Fruit fly (Drosophila melanogaster) whole organism, embryonic: ENCODE measurements around the gene RpL24.

Experiments used
- Abd-B ChIP-seq: fragments of 200-800 bp; sonication (Bioruptor generic); optimal IDR thresholded peaks from 2 replicates; lab custom pipeline; 2018; ENCODE audit warnings: missing biosample characterization, mild to moderate bottlenecking, missing genetic modification characterization, moderate library complexity
- Adf1 ChIP-seq: fragments of 200-800 bp; sonication (Bioruptor generic); IDR thresholded peaks from 2 replicates; pipeline ENCODE4 v1.3.6; 2022; ENCODE audit warnings: missing biosample characterization, missing genetic modification characterization
- Antp ChIP-seq: fragments of 200-800 bp; sonication (Bioruptor generic); optimal IDR thresholded peaks from 3 replicates; lab custom pipeline; 2016; ENCODE audit warnings: missing biosample characterization, missing genetic modification characterization
- B-H2 ChIP-seq: fragments of 200-800 bp; sonication (Bioruptor generic); optimal IDR thresholded peaks from 2 replicates; lab custom pipeline; 2018; ENCODE audit warnings: missing biosample characterization, mild to moderate bottlenecking, missing genetic modification characterization
- Bdp1 ChIP-seq: fragments of 200-800 bp; sonication (Bioruptor generic); optimal IDR thresholded peaks from 3 replicates; lab custom pipeline; 2016; ENCODE audit warnings: missing biosample characterization, missing genetic modification characterization
- CG10321 ChIP-seq: fragments of 200-800 bp; sonication (Bioruptor generic); IDR thresholded peaks from 2 replicates; pipeline ENCODE4 v1.3.6; 2022; ENCODE audit warnings: missing biosample characterization, missing genetic modification characterization
- CG10543 ChIP-seq: fragments of 200-800 bp; sonication (Bioruptor generic); optimal IDR thresholded peaks from 3 replicates; lab custom pipeline; 2017; ENCODE audit warnings: missing biosample characterization, mild to moderate bottlenecking, missing genetic modification characterization, moderate library complexity
- CG11093 ChIP-seq: fragments of 200-800 bp; sonication (Bioruptor generic); IDR thresholded peaks from 3 replicates; pipeline ENCODE4 v1.3.6; 2022; ENCODE audit warnings: missing biosample characterization, missing genetic modification characterization
- CG12744 ChIP-seq: fragments of 200-800 bp; sonication (Bioruptor generic); optimal IDR thresholded peaks from 2 replicates; lab custom pipeline; 2016; ENCODE audit warnings: missing biosample characterization, missing genetic modification characterization
- CG13287 ChIP-seq: fragments of 200-800 bp; sonication (Bioruptor generic); IDR thresholded peaks from 2 replicates; pipeline ENCODE4 v1.3.6; 2022; ENCODE audit warnings: missing biosample characterization, missing genetic modification characterization; ENCODE audit not compliant: partially characterized antibody
- CG13894 ChIP-seq: fragments of 200-800 bp; sonication (Bioruptor generic); optimal IDR thresholded peaks from 3 replicates; lab custom pipeline; 2018; ENCODE audit warnings: missing biosample characterization, mild to moderate bottlenecking, missing genetic modification characterization, moderate library complexity
- CG15601 ChIP-seq: fragments of 200-800 bp; sonication (Bioruptor generic); optimal IDR thresholded peaks from 3 replicates; lab custom pipeline; 2019; ENCODE audit warnings: missing biosample characterization, mild to moderate bottlenecking, missing genetic modification characterization, moderate library complexity
- CG16815 ChIP-seq: fragments of 200-800 bp; sonication (Bioruptor generic); optimal IDR thresholded peaks from 3 replicates; lab custom pipeline; 2017; ENCODE audit warnings: missing biosample characterization, mild to moderate bottlenecking, missing genetic modification characterization
- CG30403 ChIP-seq: fragments of 200-800 bp; sonication (Bioruptor generic); optimal IDR thresholded peaks from 3 replicates; lab custom pipeline; 2016; ENCODE audit warnings: missing biosample characterization, missing genetic modification characterization
- CG31365 ChIP-seq: fragments of 200-800 bp; sonication (Bioruptor generic); optimal IDR thresholded peaks from 2 replicates; lab custom pipeline; 2018; ENCODE audit warnings: missing biosample characterization, mild to moderate bottlenecking, missing genetic modification characterization
- CG31388 ChIP-seq: fragments of 200-800 bp; sonication (Bioruptor generic); optimal IDR thresholded peaks from 2 replicates; lab custom pipeline; 2016; ENCODE audit warnings: missing biosample characterization, missing genetic modification characterization
- CG42726 ChIP-seq: fragments of 200-800 bp; sonication (Bioruptor generic); IDR thresholded peaks from 2 replicates; pipeline ENCODE4 v1.3.6; 2022; ENCODE audit warnings: missing biosample characterization, missing genetic modification characterization; ENCODE audit not compliant: partially characterized antibody
- CG4820 ChIP-seq: fragments of 200-800 bp; sonication (Bioruptor generic); optimal IDR thresholded peaks from 3 replicates; lab custom pipeline; 2016; ENCODE audit warnings: missing biosample characterization, missing genetic modification characterization
- CG5180 ChIP-seq: fragments of 200-800 bp; sonication (Bioruptor generic); optimal IDR thresholded peaks from 3 replicates; lab custom pipeline; 2017; ENCODE audit warnings: missing biosample characterization, missing genetic modification characterization, mild to moderate bottlenecking, moderate library complexity, missing genetic modification reagents
- CHES-1-like ChIP-seq: fragments of 200-800 bp; sonication (Bioruptor generic); optimal IDR thresholded peaks from 2 replicates; lab custom pipeline; 2016; ENCODE audit warnings: missing biosample characterization, missing genetic modification characterization
- CTCF ChIP-seq: fragments of 200-800 bp; sonication (Bioruptor generic); optimal IDR thresholded peaks from 2 replicates; lab custom pipeline; 2017; ENCODE audit warnings: missing biosample characterization, mild to moderate bottlenecking, missing genetic modification characterization, moderate library complexity
- Drgx ChIP-seq: fragments of 200-800 bp; sonication (Bioruptor generic); IDR thresholded peaks from 2 replicates; pipeline ENCODE4 v1.3.6; 2022; ENCODE audit warnings: missing biosample characterization, missing genetic modification characterization
- Ets65A ChIP-seq: fragments of 200-800 bp; sonication (Bioruptor generic); peaks from one replicate; lab custom pipeline; 2016; ENCODE audit warnings: missing biosample characterization, missing genetic modification characterization
- Fer1 ChIP-seq: fragments of 200-800 bp; sonication (Bioruptor generic); optimal IDR thresholded peaks from 2 replicates; lab custom pipeline; 2017; ENCODE audit warnings: missing biosample characterization, mild to moderate bottlenecking, missing genetic modification characterization
- Hand ChIP-seq: fragments of 200-800 bp; sonication (Bioruptor generic); optimal IDR thresholded peaks from 2 replicates; lab custom pipeline; 2017; ENCODE audit warnings: mild to moderate bottlenecking, missing biosample characterization, missing genetic modification reagents, missing genetic modification characterization
- Hsf ChIP-seq: fragments of 200-800 bp; sonication (Bioruptor generic); optimal IDR thresholded peaks from 3 replicates; lab custom pipeline; 2016; ENCODE audit warnings: missing biosample characterization, missing genetic modification characterization
- Myb ChIP-seq: fragments of 200-800 bp; sonication (Bioruptor generic); optimal IDR thresholded peaks from 2 replicates; lab custom pipeline; 2016; ENCODE audit warnings: missing biosample characterization, missing genetic modification characterization
- Usf ChIP-seq: fragments of 200-800 bp; sonication (Bioruptor generic); optimal IDR thresholded peaks from 2 replicates; lab custom pipeline; 2017; ENCODE audit warnings: missing genotype, missing biosample characterization, missing genetic modification characterization
- ase ChIP-seq: fragments of 200-800 bp; sonication (Bioruptor generic); IDR thresholded peaks from 3 replicates; pipeline ENCODE4 v1.3.6; 2022; ENCODE audit warnings: missing biosample characterization, missing genetic modification characterization
- bcd ChIP-seq: fragments of 200-800 bp; sonication (Bioruptor generic); optimal IDR thresholded peaks from 2 replicates; lab custom pipeline; 2017; ENCODE audit warnings: missing biosample characterization, mild to moderate bottlenecking, missing genetic modification characterization
- chif ChIP-seq, 2 experiments: fragments of 200-800 bp; sonication (Bioruptor generic); optimal IDR thresholded peaks; 3 replicates each; lab custom pipeline; 2016; ENCODE audit warnings: missing biosample characterization in 2 of 2, missing genetic modification characterization in 2 of 2
- chinmo ChIP-seq: fragments of 200-800 bp; sonication (Bioruptor generic); IDR thresholded peaks from 4 replicates; pipeline ENCODE4 v1.3.6; 2022; ENCODE audit warnings: missing biosample characterization, missing genetic modification characterization; ENCODE audit not compliant: partially characterized antibody
- corto ChIP-seq: fragments of 200-800 bp; sonication (Bioruptor generic); optimal IDR thresholded peaks from 2 replicates; lab custom pipeline; 2016; ENCODE audit warnings: missing biosample characterization, mild to moderate bottlenecking, missing genetic modification characterization, moderate library complexity
- esg ChIP-seq: fragments of 200-800 bp; sonication (Bioruptor generic); conservative IDR thresholded peaks from 2 replicates; pipeline ENCODE4 v1.3.6; 2022; ENCODE audit warnings: missing biosample characterization, missing genetic modification characterization
- eve ChIP-seq, 2 experiments: fragments of >200 bp; optimal IDR thresholded peaks; 2 replicates each; lab custom pipeline; 2017; ENCODE audit warnings: missing biosample characterization in 2 of 2, missing genetic modification characterization in 2 of 2
- gcm2 ChIP-seq: fragments of 200-800 bp; sonication (Bioruptor generic); optimal IDR thresholded peaks from 2 replicates; lab custom pipeline; 2016; ENCODE audit warnings: missing biosample characterization, missing genetic modification characterization
- gro ChIP-seq: fragments of 200-800 bp; sonication (Bioruptor generic); optimal IDR thresholded peaks from 2 replicates; lab custom pipeline; 2016; ENCODE audit warnings: missing biosample characterization, missing genetic modification characterization
- kay ChIP-seq: fragments of 200-800 bp; sonication (Bioruptor generic); optimal IDR thresholded peaks from 2 replicates; lab custom pipeline; 2016; ENCODE audit warnings: missing biosample characterization, missing genetic modification characterization
- lab ChIP-seq: fragments of 200-800 bp; sonication (Bioruptor generic); optimal IDR thresholded peaks from 3 replicates; lab custom pipeline; 2017; ENCODE audit warnings: missing biosample characterization, missing genetic modification characterization, mild to moderate bottlenecking, moderate library complexity, missing genetic modification reagents
- rib ChIP-seq: fragments of 200-800 bp; sonication (Bioruptor generic); IDR thresholded peaks from 2 replicates; pipeline ENCODE4 v1.3.6; 2022; ENCODE audit warnings: missing biosample characterization, missing genetic modification characterization
- sim ChIP-seq: fragments of 200-800 bp; sonication (Bioruptor generic); IDR thresholded peaks from 2 replicates; pipeline ENCODE4 v1.3.6; 2022; ENCODE audit warnings: missing biosample characterization, missing genetic modification characterization
- sima ChIP-seq: fragments of 200-800 bp; sonication (Bioruptor generic); optimal IDR thresholded peaks from 2 replicates; lab custom pipeline; 2016; ENCODE audit warnings: missing biosample characterization, missing genetic modification characterization
- sisA ChIP-seq: fragments of 200-800 bp; sonication (Bioruptor generic); IDR thresholded peaks from 2 replicates; pipeline ENCODE4 v1.3.6; 2022; ENCODE audit warnings: missing biosample characterization, missing genetic modification characterization
- toy ChIP-seq: fragments of 200-800 bp; sonication (Bioruptor generic); IDR thresholded peaks from 2 replicates; pipeline ENCODE4 v1.3.6; 2022; ENCODE audit warnings: missing biosample characterization, missing genetic modification characterization
- twi ChIP-seq: fragments of 200-800 bp; optimal IDR thresholded peaks from 2 replicates; lab custom pipeline; 2019; ENCODE audit warnings: missing biosample characterization, mild to moderate bottlenecking, missing genetic modification characterization, moderate library complexity
- unc-4 ChIP-seq: fragments of 200-800 bp; sonication (Bioruptor generic); IDR thresholded peaks from 2 replicates; pipeline ENCODE4 v1.3.6; 2022; ENCODE audit warnings: missing biosample characterization, missing genetic modification characterization; ENCODE audit not compliant: partially characterized antibody
- vfl ChIP-seq: fragments of 200-800 bp; sonication (Bioruptor generic); optimal IDR thresholded peaks from 2 replicates; lab custom pipeline; 2016; ENCODE audit warnings: missing biosample characterization, missing genetic modification characterization

The RpL24 gene

DNA sequence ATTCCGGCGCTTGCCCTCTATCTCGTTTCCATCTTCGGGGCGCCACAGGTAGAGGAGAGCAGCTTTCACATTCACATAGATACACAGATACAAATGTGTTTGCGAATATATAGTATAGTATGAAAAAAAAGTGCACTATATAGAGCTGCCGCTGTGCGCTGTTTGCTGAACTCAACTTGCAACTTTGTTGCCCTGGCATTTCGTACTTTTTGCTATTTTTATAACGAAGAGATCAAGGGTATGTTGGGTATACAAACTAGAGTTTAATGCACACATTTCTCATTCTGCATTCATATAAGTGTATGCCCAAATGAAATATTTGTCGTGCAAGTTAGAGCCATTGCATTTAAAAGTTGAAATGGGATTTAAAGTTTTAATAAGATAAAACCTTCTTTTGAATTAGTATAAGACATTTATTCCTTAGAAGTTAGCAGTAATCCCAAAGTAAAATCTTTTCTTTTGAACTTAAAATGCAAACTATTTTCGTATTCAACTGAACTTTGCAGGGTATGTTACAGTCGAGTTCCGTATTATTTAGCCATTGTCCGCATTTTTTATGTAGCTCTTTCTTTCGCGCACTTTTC, 36.1 kb upstream of the RpL24 start:
- TF ChIP-seq Myb (no peak), Drgx (GFP tag; lab: Robert Waterston, UW) (peak; percentile 30; the same call in 1 of the 2 replicates)

DNA sequence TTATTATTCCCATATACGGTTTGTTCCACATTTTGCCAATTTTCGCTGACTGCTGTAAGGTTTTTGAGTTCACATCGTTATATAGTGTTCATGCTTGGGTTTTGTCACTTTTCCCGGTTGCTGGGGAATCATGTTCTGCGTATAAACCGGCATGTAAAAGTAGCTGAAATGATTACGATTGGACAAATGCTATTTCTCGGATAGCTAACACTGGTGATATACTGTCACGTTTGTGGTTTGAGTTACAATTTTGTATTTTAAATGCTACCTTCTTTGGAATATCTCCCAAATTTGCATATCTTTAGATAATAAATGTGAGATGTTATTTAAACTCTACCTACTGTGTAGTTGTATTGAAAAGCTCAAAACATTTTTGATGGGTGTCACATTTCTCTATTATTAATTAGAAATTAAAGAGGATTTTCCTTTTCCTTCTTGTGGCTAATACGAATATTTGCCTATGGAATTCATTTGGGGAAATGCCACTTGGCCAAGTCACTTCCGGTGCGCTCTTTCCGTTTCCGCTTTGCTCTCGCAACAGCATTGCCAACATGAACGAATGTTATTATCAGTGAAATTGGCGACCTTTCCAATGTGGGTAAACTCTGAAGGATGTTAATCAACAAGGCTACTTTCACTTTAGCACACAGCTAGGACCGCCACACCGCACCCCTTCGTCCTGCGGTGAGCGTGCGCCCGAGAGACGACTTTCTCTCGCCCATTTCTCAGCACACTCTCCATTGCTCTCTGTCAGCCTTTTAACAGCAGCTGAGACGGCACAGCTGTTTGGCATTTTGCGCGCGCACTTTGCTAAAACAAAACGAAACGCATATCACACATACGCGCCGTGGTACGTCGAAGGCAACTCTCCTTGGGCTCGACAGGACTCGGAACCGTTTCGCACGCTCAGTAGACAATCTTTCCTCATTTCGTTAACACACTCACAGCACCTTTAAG, 19.9 kb upstream of the RpL24 start, which contains the start of the genes CG16956, CG42784 and CG43850:
TSS of gene CG16956 (minus strand) at position 51 of the 957 bp plus-strand sequence.
TSS of gene CG42784 (plus strand) at position 907 of the 957 bp plus-strand sequence.
TSS of gene CG43850 (plus strand) at position 907 of the 957 bp plus-strand sequence.
- TF ChIP-seq twi (tag; lab: Kevin White, UChicago) (no peak), CG31365 (tag; lab: Kevin White, UChicago) (peak; percentile 78), corto (GFP tag; lab: Kevin White, UChicago) (no peak), sisA (GFP tag; lab: Robert Waterston, UW) (no peak), CG13287 (GFP tag; lab: Robert Waterston, UW) (peak; percentile 23), CG15601 (tag; lab: Kevin White, UChicago) (no peak), Hand (GFP tag; lab: Kevin White, UChicago) (peak; percentile 88), Adf1 (GFP tag; lab: Robert Waterston, UW) (no peak; the same call in 1 of the 2 replicates), CG12744 (no peak), Ets65A (GFP tag; lab: Kevin White, UChicago) (peak; percentile 51), CHES-1-like (GFP tag; lab: Kevin White, UChicago) (no peak), CG4820 (GFP tag; lab: Kevin White, UChicago) (no peak), rib (GFP tag; lab: Robert Waterston, UW) (no peak), CG13894 (tag; lab: Kevin White, UChicago) (peak; percentile 74), CG31388 (GFP tag; lab: Kevin White, UChicago) (no peak), sima (no peak), Antp (no peak), gcm2 (no peak), B-H2 (GFP tag; lab: Kevin White, UChicago) (peak; percentile 85), eve (GFP tag; optimal IDR thresholded peaks at IDR 0.05; lab: Kevin White, UChicago) (no peak), Bdp1 (GFP tag; lab: Kevin White, UChicago) (no peak), sim (GFP tag; lab: Robert Waterston, UW) (0 out of 2 replicates have a peak, but pooled peaks have one; percentile 25), CG10543 (GFP tag; lab: Kevin White, UChicago) (peak; percentile 83), esg (GFP tag; lab: Robert Waterston, UW) (no peak), chif (GFP tag; optimal IDR thresholded peaks at IDR 0.05; lab: Kevin White, UChicago) (no peak), CG11093 (GFP tag; lab: Robert Waterston, UW) (no peak), Fer1 (peak; percentile 92), CG30403 (GFP tag; lab: Kevin White, UChicago) (no peak), toy (GFP tag; lab: Robert Waterston, UW) (no peak), Usf (GFP tag; lab: Kevin White, UChicago) (no peak), unc-4 (GFP tag; lab: Robert Waterston, UW) (no peak), lab (GFP tag; lab: Kevin White, UChicago) (peak; percentile 94), CG16815 (GFP tag; lab: Kevin White, UChicago) (no peak), vfl (no peak), Abd-B (GFP tag; lab: Kevin White, UChicago) (no peak), CG5180 (GFP tag; lab: Kevin White, UChicago) (peak; percentile 51), CTCF (peak; percentile 7), CG42726 (no peak), ase (GFP tag; lab: Robert Waterston, UW) (0 out of 3 replicates have a peak, but pooled peaks have one; percentile 7), bcd (GFP tag; lab: Kevin White, UChicago) (peak; percentile 46), gro (GFP tag; lab: Kevin White, UChicago) (peak; percentile 5), kay (GFP tag; lab: Kevin White, UChicago) (no peak), chinmo (GFP tag; lab: Robert Waterston, UW) (no peak), CG10321 (GFP tag; lab: Robert Waterston, UW) (no peak; the same call in 1 of the 2 replicates), Hsf (peak; percentile 17)
